Fruit fly (Drosophila melanogaster) Kc167 (cell line): Measurements from ENCODE around the gene CG12607.

Experiments
- Myc ChIP-seq: fragments of >200 bp; optimal IDR thresholded peaks from 2 replicates; lab custom pipeline; 2017; ENCODE audit warnings: missing external identifiers
- Sin3A ChIP-seq: fragments of >200 bp; optimal IDR thresholded peaks from 2 replicates; lab custom pipeline; 2018; ENCODE audit warnings: missing external identifiers
- h ChIP-seq: fragments of >200 bp; optimal IDR thresholded peaks from 3 replicates; lab custom pipeline; 2018; ENCODE audit warnings: missing external identifiers
- insv ChIP-seq: fragments of >200 bp; optimal IDR thresholded peaks from 3 replicates; lab custom pipeline; 2018; ENCODE audit warnings: missing external identifiers
- psq ChIP-seq: fragments of >200 bp; optimal IDR thresholded peaks from 2 replicates; lab custom pipeline; 2017; ENCODE audit warnings: missing external identifiers
- ttk ChIP-seq: sonication (Bioruptor generic); optimal IDR thresholded peaks from 2 replicates; lab custom pipeline; 2017; ENCODE audit warnings: missing external identifiers

The CG12607 gene

dm6 chr3L:4461454-4462045, 15.2 kb downstream of the CG12607 start, which contains the start of gene CG15023:
TSS of gene CG15023 (minus strand) at chr3L:4461504.
- TF ChIP-seq Sin3A: no peak
- no peak for TF ChIP-seq ttk (lab: Kevin White, UChicago)
- TF ChIP-seq insv (lab: Kevin White, UChicago): no peak
- no peak for TF ChIP-seq psq (lab: Kevin White, UChicago)
- no peak for TF ChIP-seq Myc (lab: Kevin White, UChicago)
- TF ChIP-seq h (lab: Kevin White, UChicago): no peak

DNA sequence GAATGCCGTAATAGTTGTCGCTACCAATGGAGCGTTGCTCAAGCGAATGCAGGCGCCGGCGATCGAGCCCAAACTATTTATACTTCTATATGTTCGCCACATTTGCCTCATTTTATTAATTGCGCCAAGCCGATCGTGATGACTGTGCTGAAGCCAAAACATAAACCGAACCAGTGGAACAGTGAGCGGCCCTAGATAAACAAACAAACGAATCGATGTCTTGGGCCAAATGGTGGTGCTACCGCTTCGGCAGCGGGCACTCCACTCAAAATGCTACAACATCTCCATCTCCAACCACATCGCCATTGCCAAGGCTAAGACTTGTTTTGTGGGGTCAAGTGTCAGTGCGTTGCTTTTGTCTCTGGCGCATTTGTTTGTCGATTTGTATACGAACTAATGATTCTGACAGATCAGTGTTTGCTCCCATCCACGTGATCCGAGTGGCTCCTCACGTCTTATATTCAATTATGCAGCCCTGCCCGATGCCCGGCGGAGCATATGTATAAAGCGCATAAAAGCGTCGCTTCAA, 17.5 kb downstream of the CG12607 start, which contains the start of gene CG15024:
CG15024 (minus strand) TSS at position 51 of the 529 bp plus-strand sequence.
- TF ChIP-seq ttk (lab: Kevin White, UChicago) (no peak), psq (lab: Kevin White, UChicago) (no peak), Myc (lab: Kevin White, UChicago) (no peak), Sin3A (no peak), h (lab: Kevin White, UChicago) (no peak), insv (lab: Kevin White, UChicago) (no peak)

DNA sequence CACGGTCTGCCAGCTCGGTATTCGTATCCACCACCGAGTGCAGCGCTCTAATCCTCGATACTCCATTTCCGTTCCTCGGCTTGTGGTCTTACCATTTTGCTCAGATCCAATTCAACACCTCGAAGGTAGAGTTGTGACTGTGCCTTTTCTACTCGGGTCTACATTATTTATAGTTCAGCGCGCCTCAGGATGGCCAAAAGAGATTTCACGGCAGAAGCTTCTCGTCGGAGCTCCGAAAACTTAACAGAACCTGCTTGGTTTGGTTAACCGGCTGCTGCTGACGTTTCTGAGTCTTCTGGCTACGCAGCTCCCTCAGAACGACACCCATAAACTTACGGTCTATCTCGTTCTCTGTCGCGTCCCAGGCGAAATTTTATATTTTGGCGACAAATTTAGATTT, 20.2 kb downstream of the CG12607 start, which contains the start of gene CG32241:
CG32241 (minus strand) TSS at position 101 of the 400 bp plus-strand sequence.
- no peak for TF ChIP-seq psq (lab: Kevin White, UChicago)
- TF ChIP-seq h (lab: Kevin White, UChicago): no peak
- TF ChIP-seq Sin3A: no peak
- no peak for TF ChIP-seq Myc (lab: Kevin White, UChicago)
- TF ChIP-seq ttk (lab: Kevin White, UChicago): no peak
- TF ChIP-seq insv (lab: Kevin White, UChicago): no peak

- TF ChIP-seq ttk (lab: Kevin White, UChicago) (no peak), Sin3A (no peak), h (lab: Kevin White, UChicago) (no peak), psq (lab: Kevin White, UChicago) (no peak), Myc (lab: Kevin White, UChicago) (no peak), insv (lab: Kevin White, UChicago) (no peak)
Observed at dm6 chr3L:4469701-4470100, 23.3 kb downstream of the CG12607 start, which contains the start of gene CG32249. TSS of gene CG32249 (plus strand) at chr3L:4470001.

DNA sequence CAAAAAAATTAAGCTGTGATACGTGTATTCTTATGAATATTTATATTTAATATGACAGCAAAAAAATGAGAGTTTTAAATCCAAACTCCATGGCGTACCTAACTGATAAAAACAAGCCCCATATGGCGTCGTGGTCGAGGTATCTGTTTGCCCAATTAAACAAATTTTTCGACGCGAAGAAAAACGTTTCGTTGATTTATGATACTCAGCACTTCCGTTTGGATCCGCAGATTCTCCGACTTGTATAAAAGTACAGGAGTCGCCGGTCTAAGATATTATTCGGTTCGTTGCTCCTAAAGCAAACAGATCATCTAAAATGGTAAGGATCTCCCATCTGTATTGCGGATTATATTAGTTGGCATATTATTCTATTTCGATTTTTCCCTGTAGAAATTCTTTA, 25.1 kb downstream of the CG12607 start, which contains the start of gene CG32248:
CG32248 (plus strand) TSS at position 301 of the 400 bp plus-strand sequence.
- TF ChIP-seq h (lab: Kevin White, UChicago) (no peak), ttk (lab: Kevin White, UChicago) (no peak), Myc (lab: Kevin White, UChicago) (no peak), insv (lab: Kevin White, UChicago) (no peak), Sin3A (no peak), psq (lab: Kevin White, UChicago) (no peak)

- TF ChIP-seq insv (lab: Kevin White, UChicago): no peak
- no peak for TF ChIP-seq h (lab: Kevin White, UChicago)
- no peak for TF ChIP-seq ttk (lab: Kevin White, UChicago)
- TF ChIP-seq Sin3A: no peak
- TF ChIP-seq Myc (lab: Kevin White, UChicago): no peak
- TF ChIP-seq psq (lab: Kevin White, UChicago): no peak
Observed at dm6 chr3L:4472768-4473167, 26.4 kb downstream of the CG12607 start, which contains the start of gene CG11349. TSS of gene CG11349 (plus strand) at chr3L:4473068.

DNA sequence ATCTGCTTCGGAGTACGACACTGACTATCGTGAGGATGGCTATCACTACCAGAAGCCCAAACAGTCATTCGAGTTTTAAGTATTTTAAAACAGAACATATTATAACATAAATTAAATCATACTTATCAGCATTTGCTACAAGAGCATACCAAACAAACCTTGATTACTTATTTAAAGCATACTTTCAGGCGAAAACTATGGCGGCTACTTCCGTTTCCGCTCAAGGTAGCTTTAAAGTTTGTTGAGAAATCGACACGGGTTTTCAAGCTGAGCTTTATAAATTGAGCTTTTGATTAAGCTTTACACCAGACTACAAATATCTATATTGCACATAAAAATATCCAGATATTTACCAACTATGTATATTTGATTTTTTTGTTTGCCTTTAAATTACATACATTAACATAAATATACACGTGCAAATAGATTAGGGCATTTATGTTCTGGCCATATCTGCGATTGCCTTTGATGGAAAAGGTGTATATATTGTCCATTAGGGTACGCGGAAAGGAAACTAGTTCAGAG, 28.6 kb downstream of the CG12607 start:
- no peak for TF ChIP-seq ttk (lab: Kevin White, UChicago)
- TF ChIP-seq Myc (lab: Kevin White, UChicago): no peak

dm6 chr3L:4475704-4476103, 29.3 kb downstream of the CG12607 start:
- no peak for TF ChIP-seq insv (lab: Kevin White, UChicago)
- TF ChIP-seq h (lab: Kevin White, UChicago): no peak
- TF ChIP-seq ttk (lab: Kevin White, UChicago): no peak
- TF ChIP-seq Sin3A: no peak
- no peak for TF ChIP-seq Myc (lab: Kevin White, UChicago)
- no peak for TF ChIP-seq psq (lab: Kevin White, UChicago)

DNA sequence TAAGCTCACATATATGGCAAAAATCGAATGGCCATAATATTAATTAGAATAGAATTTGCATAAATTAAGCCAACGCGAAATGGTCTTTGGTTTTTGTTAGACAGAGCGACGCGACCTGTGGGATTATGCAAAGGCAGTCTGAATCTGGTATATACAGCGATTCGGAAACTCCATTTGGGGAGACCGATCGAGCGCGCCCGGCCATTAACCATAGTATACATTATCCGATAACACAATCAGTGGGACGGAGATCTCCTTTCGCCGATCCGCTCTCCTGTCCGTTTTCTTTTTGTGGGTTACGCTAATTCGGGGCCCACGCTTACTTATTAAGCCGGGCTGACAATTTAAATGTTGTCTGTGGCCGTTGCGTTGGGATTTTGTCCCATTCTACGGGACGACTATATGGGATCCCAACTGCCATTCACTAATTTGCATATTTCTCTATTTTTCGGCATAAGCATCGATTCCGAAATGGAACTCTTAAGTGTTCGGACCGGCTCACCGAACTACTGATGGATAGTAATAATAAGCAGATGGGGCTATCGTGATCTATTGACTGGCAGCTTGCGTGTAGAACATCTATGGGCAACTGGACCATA, 31.4 kb downstream of the CG12607 start:
- TF ChIP-seq Myc (lab: Kevin White, UChicago) (no peak), Sin3A (no peak), insv (lab: Kevin White, UChicago) (no peak), ttk (lab: Kevin White, UChicago) (no peak), h (lab: Kevin White, UChicago) (no peak), psq (lab: Kevin White, UChicago) (no peak)

DNA sequence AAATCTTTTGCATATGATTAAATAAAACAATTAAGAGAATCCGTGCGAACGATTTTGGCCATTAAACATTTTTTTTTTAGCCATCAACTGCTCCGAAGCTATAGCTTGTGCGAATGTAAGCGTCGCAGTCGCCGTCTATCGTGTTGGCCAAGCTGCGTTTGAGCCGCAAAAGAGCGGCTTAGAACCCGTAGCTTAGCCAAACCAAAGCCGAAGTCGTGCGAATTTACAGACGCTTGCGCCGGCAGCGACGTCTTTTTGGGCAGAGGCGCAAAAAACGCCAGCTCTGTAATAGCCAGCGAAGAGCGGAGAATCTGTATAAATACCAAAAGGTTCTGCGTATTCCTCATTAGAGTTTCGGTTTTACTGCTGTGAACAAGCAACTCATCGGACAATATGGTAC, 33.6 kb downstream of the CG12607 start, which contains the start of gene CG7465:
CG7465 (plus strand) TSS at position 346 of the 400 bp plus-strand sequence.
- TF ChIP-seq insv (lab: Kevin White, UChicago): no peak
- no peak for TF ChIP-seq Myc (lab: Kevin White, UChicago)
- TF ChIP-seq Sin3A: no peak
- no peak for TF ChIP-seq ttk (lab: Kevin White, UChicago)
- no peak for TF ChIP-seq psq (lab: Kevin White, UChicago)
- TF ChIP-seq h (lab: Kevin White, UChicago): no peak

- no peak for TF ChIP-seq Myc (lab: Kevin White, UChicago)
- TF ChIP-seq psq (lab: Kevin White, UChicago): no peak
- no peak for TF ChIP-seq ttk (lab: Kevin White, UChicago)
- TF ChIP-seq insv (lab: Kevin White, UChicago): no peak
- no peak for TF ChIP-seq h (lab: Kevin White, UChicago)
- TF ChIP-seq Sin3A: no peak
Observed at dm6 chr3L:4480764-4481163, 34.4 kb downstream of the CG12607 start.
